Worm (Caenorhabditis elegans) whole organism, L4/young adult: Measurements from ENCODE around the gene ZK470.6.

Source experiments
- dao-5 ChIP-seq: sonication (generic microtip); optimal IDR thresholded peaks from 2 replicates; lab custom pipeline; 2016; ENCODE audit warnings: missing genotype, missing genetic modification characterization, moderate library complexity, missing compliant biosample characterization
- him-1 ChIP-seq: sonication (generic microtip); optimal IDR thresholded peaks from 2 replicates; lab custom pipeline; 2016; ENCODE audit warnings: missing genotype, missing genetic modification reagents, missing genetic modification characterization, missing compliant biosample characterization

ce11 chrX:4142648-4143259, 34.5 kb downstream of the ZK470.6 start:
- TF ChIP-seq him-1 (tag; lab: Kevin White, UChicago) (no peak), dao-5 (tag; lab: Kevin White, UChicago) (no peak)
